Fruit fly (Drosophila melanogaster) whole organism, pupa: Measurements from ENCODE around the gene Ptp61F.

Experiments used
- CG13204 ChIP-seq: fragments of 200-800 bp; sonication (Bioruptor generic); optimal IDR thresholded peaks from 2 replicates; lab custom pipeline; 2018; ENCODE audit warnings: missing biosample characterization, mild to moderate bottlenecking, missing genetic modification characterization, moderate library complexity
- EcR ChIP-seq: fragments of 200-800 bp; sonication (Bioruptor generic); optimal IDR thresholded peaks from 3 replicates; lab custom pipeline; 2019; ENCODE audit warnings: missing biosample characterization, missing genetic modification characterization, mild to moderate bottlenecking, moderate library complexity, missing genetic modification reagents
- gl ChIP-seq: fragments of 200-800 bp; sonication (Bioruptor generic); optimal IDR thresholded peaks from 2 replicates; lab custom pipeline; 2018; ENCODE audit warnings: missing biosample characterization, mild to moderate bottlenecking, missing genetic modification characterization

DNA sequence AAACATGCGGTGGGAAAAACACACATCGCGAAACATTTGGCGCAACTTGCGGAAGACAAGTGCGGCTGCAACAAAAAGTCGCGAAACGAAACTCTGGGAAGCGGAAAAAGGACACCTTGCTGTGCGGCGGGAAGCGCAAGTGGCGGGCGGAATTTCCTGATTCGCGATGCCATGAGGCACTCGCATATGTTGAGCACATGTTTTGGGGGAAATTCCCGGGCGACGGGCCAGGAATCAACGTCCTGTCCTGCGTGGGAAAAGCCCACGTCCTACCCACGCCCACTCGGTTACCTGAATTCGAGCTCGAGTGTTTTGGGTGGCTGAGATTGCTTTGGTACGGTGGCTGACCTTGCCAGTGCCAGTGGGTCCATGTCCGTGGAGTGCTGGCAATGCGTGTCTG, 13.2 kb downstream of the Ptp61F start:
- TF ChIP-seq CG13204 (GFP tag; lab: Kevin White, UChicago) (no peak), gl (tag; lab: Kevin White, UChicago) (no peak), EcR (GFP tag; lab: Kevin White, UChicago) (no peak)
